Fruit fly (Drosophila melanogaster) whole organism, embryonic: ENCODE data around the gene Unc-115b.

Experiments
- B-H2 ChIP-seq: fragments of 200-800 bp; sonication (Bioruptor generic); optimal IDR thresholded peaks from 2 replicates; lab custom pipeline; 2018; ENCODE audit warnings: missing biosample characterization, mild to moderate bottlenecking, missing genetic modification characterization
- Bgb ChIP-seq: fragments of 200-800 bp; sonication (Bioruptor generic); IDR thresholded peaks from 2 replicates; pipeline ENCODE4 v1.3.6; 2022; ENCODE audit warnings: missing biosample characterization, missing genetic modification characterization; ENCODE audit not compliant: partially characterized antibody
- CG10267 ChIP-seq: fragments of 200-800 bp; sonication (Bioruptor generic); optimal IDR thresholded peaks from 2 replicates; lab custom pipeline; 2018; ENCODE audit warnings: missing biosample characterization, mild to moderate bottlenecking, missing genetic modification characterization, moderate library complexity
- CG12236 ChIP-seq: fragments of 200-800 bp; sonication (Bioruptor generic); optimal IDR thresholded peaks from 2 replicates; lab custom pipeline; 2016; ENCODE audit warnings: missing biosample characterization, missing genetic modification characterization
- CG12391 ChIP-seq: fragments of 200-800 bp; sonication (Bioruptor generic); optimal IDR thresholded peaks from 3 replicates; lab custom pipeline; 2018; ENCODE audit warnings: missing biosample characterization, mild to moderate bottlenecking, missing genetic modification characterization, moderate library complexity
- CG14860 ChIP-seq: fragments of 200-800 bp; sonication (Bioruptor generic); IDR thresholded peaks from 3 replicates; pipeline ENCODE4 v1.3.6; 2022; ENCODE audit warnings: missing biosample characterization, missing genetic modification characterization; ENCODE audit not compliant: partially characterized antibody
- CG16813 ChIP-seq: fragments of 200-800 bp; sonication (Bioruptor generic); IDR thresholded peaks from 3 replicates; pipeline ENCODE4 v1.3.6; 2022; ENCODE audit warnings: missing biosample characterization, missing genetic modification characterization; ENCODE audit not compliant: partially characterized antibody
- CG2116 ChIP-seq: fragments of 200-800 bp; sonication (Bioruptor generic); optimal IDR thresholded peaks from 3 replicates; lab custom pipeline; 2018; ENCODE audit warnings: missing biosample characterization, mild to moderate bottlenecking, missing genetic modification characterization
- CG2120 ChIP-seq: fragments of 200-800 bp; sonication (Bioruptor generic); optimal IDR thresholded peaks from 3 replicates; lab custom pipeline; 2016; ENCODE audit warnings: missing biosample characterization, missing genetic modification characterization
- CG2129 ChIP-seq: fragments of 200-800 bp; sonication (Bioruptor generic); IDR thresholded peaks from 2 replicates; pipeline ENCODE4 v1.3.6; 2022; ENCODE audit warnings: missing biosample characterization, missing genetic modification characterization; ENCODE audit not compliant: partially characterized antibody
- CG30020 ChIP-seq: fragments of 200-800 bp; optimal IDR thresholded peaks from 2 replicates; lab custom pipeline; 2019; ENCODE audit warnings: missing biosample characterization, mild to moderate bottlenecking, missing genetic modification characterization, moderate library complexity
- CG31441 ChIP-seq: fragments of 200-800 bp; sonication (Bioruptor generic); IDR thresholded peaks from 2 replicates; pipeline ENCODE4 v1.3.6; 2022; ENCODE audit warnings: missing biosample characterization, missing genetic modification characterization
- CG33213 ChIP-seq: fragments of 200-800 bp; sonication (Bioruptor generic); optimal IDR thresholded peaks from 3 replicates; lab custom pipeline; 2016; ENCODE audit warnings: missing biosample characterization, missing genetic modification characterization
- CG34224 ChIP-seq: fragments of 200-800 bp; sonication (Bioruptor generic); IDR thresholded peaks from 3 replicates; pipeline ENCODE4 v1.3.6; 2022; ENCODE audit warnings: missing biosample characterization, missing genetic modification characterization; ENCODE audit not compliant: partially characterized antibody
- CG3995 ChIP-seq: fragments of 200-800 bp; sonication (Bioruptor generic); optimal IDR thresholded peaks from 3 replicates; lab custom pipeline; 2016; ENCODE audit warnings: missing biosample characterization, missing genetic modification characterization
- CG42726 ChIP-seq: fragments of 200-800 bp; sonication (Bioruptor generic); IDR thresholded peaks from 2 replicates; pipeline ENCODE4 v1.3.6; 2022; ENCODE audit warnings: missing biosample characterization, missing genetic modification characterization; ENCODE audit not compliant: partially characterized antibody
- CG4617 ChIP-seq: fragments of 200-800 bp; sonication (Bioruptor generic); optimal IDR thresholded peaks from 3 replicates; lab custom pipeline; 2016; ENCODE audit warnings: missing biosample characterization, missing genetic modification characterization, borderline replicate concordance
- CG5953 ChIP-seq: fragments of 200-800 bp; sonication (Bioruptor generic); IDR thresholded peaks from 2 replicates; pipeline ENCODE4 v1.3.6; 2022; ENCODE audit warnings: missing biosample characterization, missing genetic modification characterization
- CG6791 ChIP-seq: fragments of 200-800 bp; sonication (Bioruptor generic); IDR thresholded peaks from 3 replicates; pipeline ENCODE4 v1.3.6; 2022; ENCODE audit warnings: missing biosample characterization, missing genetic modification characterization; ENCODE audit not compliant: partially characterized antibody
- CG7745 ChIP-seq: fragments of 200-800 bp; sonication (Bioruptor generic); optimal IDR thresholded peaks from 2 replicates; lab custom pipeline; 2018; ENCODE audit warnings: missing biosample characterization, mild to moderate bottlenecking, missing genetic modification characterization, moderate library complexity
- CG7963 ChIP-seq: fragments of 200-800 bp; sonication (Bioruptor generic); IDR thresholded peaks from 3 replicates; pipeline ENCODE4 v1.3.6; 2022; ENCODE audit warnings: missing biosample characterization, missing genetic modification characterization; ENCODE audit not compliant: partially characterized antibody
- CG9437 ChIP-seq: fragments of 200-800 bp; sonication (Bioruptor generic); optimal IDR thresholded peaks from 2 replicates; lab custom pipeline; 2018; ENCODE audit warnings: missing biosample characterization, mild to moderate bottlenecking, missing genetic modification characterization
- CG9797 ChIP-seq: fragments of 200-800 bp; sonication (Bioruptor generic); optimal IDR thresholded peaks from 3 replicates; lab custom pipeline; 2018; ENCODE audit warnings: missing biosample characterization, mild to moderate bottlenecking, missing genetic modification characterization
- D ChIP-seq, 2 experiments: fragments of 200-800 bp in 1 of 2; fragments of >200 bp in 1 of 2; sonication (Bioruptor generic) in 1 of 2; optimal IDR thresholded peaks; 2 replicates in 1 of 2; 3 replicates in 1 of 2; lab custom pipeline; 2017; ENCODE audit warnings: mild to moderate bottlenecking in 1 of 2, missing biosample characterization in 1 of 2, missing genetic modification characterization in 1 of 2, missing genetic modification reagents in 1 of 2
- Dll ChIP-seq: fragments of 200-800 bp; sonication (Bioruptor generic); IDR thresholded peaks from 4 replicates; pipeline ENCODE4 v1.3.6; 2022; ENCODE audit warnings: missing biosample characterization, missing genetic modification characterization; ENCODE audit not compliant: partially characterized antibody
- Dref ChIP-seq: fragments of 200-800 bp; sonication (Bioruptor generic); IDR thresholded peaks from 2 replicates; pipeline ENCODE4 v1.3.6; 2022; ENCODE audit warnings: missing biosample characterization, missing genetic modification characterization
- E2f2 ChIP-seq: fragments of 200-800 bp; sonication (Bioruptor generic); IDR thresholded peaks from 2 replicates; pipeline ENCODE4 v1.3.6; 2022; ENCODE audit warnings: missing biosample characterization, missing genetic modification characterization
- Gsc ChIP-seq: fragments of 200-800 bp; sonication (Bioruptor generic); IDR thresholded peaks from 2 replicates; pipeline ENCODE4 v1.3.6; 2022; ENCODE audit warnings: missing biosample characterization, missing genetic modification characterization
- MESR4 ChIP-seq: fragments of 200-800 bp; sonication (Bioruptor generic); optimal IDR thresholded peaks from 2 replicates; lab custom pipeline; 2018; ENCODE audit warnings: missing biosample characterization, mild to moderate bottlenecking, missing genetic modification characterization, moderate library complexity
- Med ChIP-seq: fragments of 200-800 bp; sonication (Bioruptor generic); peaks from one replicate; lab custom pipeline; 2016; ENCODE audit warnings: missing biosample characterization, missing genetic modification characterization, mild to moderate bottlenecking, inconsistent platforms, moderate library complexity
- NC2β ChIP-seq: fragments of 200-800 bp; sonication (Bioruptor generic); optimal IDR thresholded peaks from 2 replicates; lab custom pipeline; 2016; ENCODE audit warnings: missing biosample characterization, missing genetic modification characterization
- NFAT ChIP-seq: fragments of 200-800 bp; sonication (Bioruptor generic); IDR thresholded peaks from 2 replicates; pipeline ENCODE4 v1.3.6; 2022; ENCODE audit warnings: missing biosample characterization, missing genetic modification characterization
- Scr ChIP-seq: fragments of 200-800 bp; sonication (Bioruptor generic); IDR thresholded peaks from 2 replicates; pipeline ENCODE4 v1.3.6; 2022; ENCODE audit warnings: missing biosample characterization, missing genetic modification characterization; ENCODE audit not compliant: partially characterized antibody
- Sry-β ChIP-seq: fragments of 200-800 bp; sonication (Bioruptor generic); optimal IDR thresholded peaks from 2 replicates; lab custom pipeline; 2018; ENCODE audit warnings: missing biosample characterization, mild to moderate bottlenecking, missing genetic modification characterization, moderate library complexity
- Xbp1 ChIP-seq: fragments of 200-800 bp; sonication (Bioruptor generic); optimal IDR thresholded peaks from 3 replicates; lab custom pipeline; 2016; ENCODE audit warnings: missing biosample characterization, mild to moderate bottlenecking, missing genetic modification characterization
- amos ChIP-seq: fragments of 200-800 bp; sonication (Bioruptor generic); IDR thresholded peaks from 2 replicates; pipeline ENCODE4 v1.3.6; 2022; ENCODE audit warnings: missing biosample characterization, missing genetic modification characterization; ENCODE audit not compliant: partially characterized antibody
- ato ChIP-seq: fragments of 200-800 bp; sonication (Bioruptor generic); IDR thresholded peaks from 2 replicates; pipeline ENCODE4 v1.3.6; 2022; ENCODE audit warnings: missing biosample characterization, missing genetic modification characterization; ENCODE audit not compliant: partially characterized antibody
- cad ChIP-seq: fragments of >200 bp; optimal IDR thresholded peaks from 2 replicates; lab custom pipeline; 2017; ENCODE audit warnings: missing biosample characterization, missing genetic modification characterization
- gcm ChIP-seq: fragments of 200-800 bp; sonication (Bioruptor generic); optimal IDR thresholded peaks from 2 replicates; lab custom pipeline; 2019; ENCODE audit warnings: missing biosample characterization, mild to moderate bottlenecking, missing genetic modification characterization, moderate library complexity
- gcm2 ChIP-seq: fragments of 200-800 bp; sonication (Bioruptor generic); optimal IDR thresholded peaks from 2 replicates; lab custom pipeline; 2016; ENCODE audit warnings: missing biosample characterization, missing genetic modification characterization
- h ChIP-seq: fragments of >200 bp; optimal IDR thresholded peaks from 2 replicates; lab custom pipeline; 2017
- inv ChIP-seq: fragments of 200-800 bp; sonication (Bioruptor generic); IDR thresholded peaks from 2 replicates; pipeline ENCODE4 v1.3.6; 2022; ENCODE audit warnings: missing biosample characterization, missing genetic modification characterization; ENCODE audit not compliant: partially characterized antibody
- knrl ChIP-seq: fragments of 200-800 bp; sonication (Bioruptor generic); IDR thresholded peaks from 3 replicates; pipeline ENCODE4 v1.3.6; 2022; ENCODE audit warnings: missing biosample characterization, missing genetic modification characterization; ENCODE audit not compliant: partially characterized antibody
- nerfin-2 ChIP-seq: fragments of 200-800 bp; sonication (Bioruptor generic); IDR thresholded peaks from 2 replicates; pipeline ENCODE4 v1.3.6; 2022; ENCODE audit warnings: missing biosample characterization, missing genetic modification characterization; ENCODE audit not compliant: partially characterized antibody
- sna ChIP-seq: fragments of 200-800 bp; sonication (Bioruptor generic); IDR thresholded peaks from 2 replicates; pipeline ENCODE4 v1.3.6; 2022; ENCODE audit warnings: missing biosample characterization, missing genetic modification characterization; ENCODE audit not compliant: partially characterized antibody
- sob ChIP-seq: fragments of 200-800 bp; sonication (Bioruptor generic); IDR thresholded peaks from 2 replicates; pipeline ENCODE4 v1.3.6; 2022; ENCODE audit warnings: missing biosample characterization, missing genetic modification characterization
- vnd ChIP-seq: fragments of 200-800 bp; sonication (Bioruptor generic); IDR thresholded peaks from 3 replicates; pipeline ENCODE4 v1.3.6; 2022; ENCODE audit warnings: missing biosample characterization, missing genetic modification characterization; ENCODE audit not compliant: partially characterized antibody
- zen ChIP-seq: fragments of 200-800 bp; sonication (Bioruptor generic); optimal IDR thresholded peaks from 3 replicates; lab custom pipeline; 2018; ENCODE audit warnings: missing biosample characterization, mild to moderate bottlenecking, missing genetic modification characterization, moderate library complexity

Unc-115b gene

DNA sequence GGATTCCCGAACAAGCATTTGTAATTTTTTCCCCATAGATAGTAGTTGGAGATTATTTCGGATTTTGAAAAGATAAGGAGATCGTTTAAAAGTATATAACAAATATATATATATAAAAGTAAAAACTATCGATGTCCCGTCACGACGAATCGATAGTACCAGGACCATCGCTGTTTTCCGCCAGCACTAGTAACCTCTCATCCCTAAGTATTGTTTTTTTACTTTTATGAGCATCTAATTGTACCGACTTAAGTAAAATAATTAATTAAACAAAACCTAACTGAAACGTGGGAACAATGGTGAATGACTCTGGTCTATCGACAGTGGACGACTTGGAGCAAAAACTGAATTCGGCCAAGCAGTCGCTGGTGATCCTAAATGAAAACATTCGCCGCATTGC is 48.1 kb upstream of the Unc-115b start, which contains the start of gene Pnn (continued):
- TF ChIP-seq Sry-β (GFP tag; lab: Kevin White, UChicago) (peak; percentile 48), D (optimal IDR thresholded peaks at IDR 0.05; lab: Kevin White, UChicago) (no peak), D (GFP tag; optimal IDR thresholded peaks at IDR 0.05; lab: Kevin White, UChicago) (peak; percentile 16), B-H2 (peak; percentile 21), sna (GFP tag; lab: Robert Waterston, UW) (peak; percentile 87), CG30020 (peak; percentile 63), CG2129 (peak; percentile 81), CG34224 (GFP tag; lab: Robert Waterston, UW) (peak; percentile 88), CG31441 (no peak), Dref (peak; percentile 81), NFAT (GFP tag; lab: Robert Waterston, UW) (peak; percentile 30; the same call in 1 of the 2 replicates), nerfin-2 (GFP tag; lab: Robert Waterston, UW) (peak; percentile 69), CG16813 (GFP tag; lab: Robert Waterston, UW) (peak; percentile 92), Med (GFP tag; lab: Kevin White, UChicago) (peak; percentile 56), CG7963 (GFP tag; lab: Robert Waterston, UW) (peak; percentile 87), CG4617 (GFP tag; lab: Kevin White, UChicago) (peak; percentile 77), amos (peak; percentile 93), CG3995 (peak; percentile 95), gcm (GFP tag; lab: Kevin White, UChicago) (no peak), CG6791 (GFP tag; lab: Robert Waterston, UW) (peak; percentile 88), h (lab: Kevin White, UChicago) (no peak), ato (GFP tag; lab: Robert Waterston, UW) (peak; percentile 81; the same call in 1 of the 2 replicates), cad (GFP tag; lab: Kevin White, UChicago) (peak; percentile 30), Xbp1 (GFP tag; lab: Kevin White, UChicago) (peak; percentile 6), knrl (GFP tag; lab: Robert Waterston, UW) (peak; percentile 92), zen (tag; lab: Kevin White, UChicago) (peak; percentile 39), E2f2 (GFP tag; lab: Robert Waterston, UW) (peak; percentile 29; the same call in 1 of the 2 replicates), CG2120 (GFP tag; lab: Kevin White, UChicago) (peak; percentile 16), CG10267 (tag; lab: Kevin White, UChicago) (peak; percentile 40), CG2116 (GFP tag; lab: Kevin White, UChicago) (peak; percentile 44), vnd (GFP tag; lab: Robert Waterston, UW) (peak; percentile 90), CG12236 (GFP tag; lab: Kevin White, UChicago) (no peak), CG33213 (GFP tag; lab: Kevin White, UChicago) (no peak), NC2β (GFP tag; lab: Kevin White, UChicago) (no peak), Dll (peak; percentile 91), CG5953 (GFP tag; lab: Robert Waterston, UW) (no peak), CG42726 (peak; percentile 87; the same call in 1 of the 2 replicates), sob (GFP tag; lab: Robert Waterston, UW) (no peak), CG14860 (peak; percentile 81), Scr (GFP tag; lab: Robert Waterston, UW) (peak; percentile 93), CG7745 (peak; percentile 44), gcm2 (GFP tag; lab: Kevin White, UChicago) (no peak), Gsc (GFP tag; lab: Robert Waterston, UW) (no peak), Bgb (GFP tag; lab: Robert Waterston, UW) (peak; percentile 92), CG12391 (tag; lab: Kevin White, UChicago) (peak; percentile 49), CG9437 (GFP tag; lab: Kevin White, UChicago) (peak; percentile 22), MESR4 (GFP tag; lab: Kevin White, UChicago) (peak; percentile 75), CG9797 (peak; percentile 17), inv (GFP tag; lab: Robert Waterston, UW) (peak; percentile 86)
